Fruit fly (Drosophila melanogaster) whole organism, prepupa: ENCODE results near the gene CG11598.

ENCODE experiments used
- Blimp-1 ChIP-seq: fragments of 200-800 bp; sonication (Bioruptor generic); optimal IDR thresholded peaks from 3 replicates; lab custom pipeline; 2017; ENCODE audit warnings: missing biosample characterization, missing genetic modification characterization, mild to moderate bottlenecking, moderate library complexity, missing genetic modification reagents
- CG10631 ChIP-seq: fragments of 200-800 bp; sonication (Bioruptor generic); optimal IDR thresholded peaks from 2 replicates; lab custom pipeline; 2016; ENCODE audit warnings: missing biosample characterization, missing genetic modification characterization
- CG10669 ChIP-seq: fragments of 200-800 bp; sonication (Bioruptor generic); optimal IDR thresholded peaks from 3 replicates; lab custom pipeline; 2018; ENCODE audit warnings: missing biosample characterization, mild to moderate bottlenecking, missing genetic modification characterization, moderate library complexity
- CG15336 ChIP-seq: fragments of 200-800 bp; sonication (Bioruptor generic); IDR thresholded peaks from 2 replicates; pipeline ENCODE4 v1.3.6; 2022; ENCODE audit warnings: missing biosample characterization, missing genetic modification characterization
- CG1621 ChIP-seq: fragments of 200-800 bp; sonication (Bioruptor generic); optimal IDR thresholded peaks from 3 replicates; lab custom pipeline; 2018; ENCODE audit warnings: missing biosample characterization, mild to moderate bottlenecking, missing genetic modification characterization
- CG16779 ChIP-seq: fragments of 200-800 bp; sonication (Bioruptor generic); optimal IDR thresholded peaks from 3 replicates; lab custom pipeline; 2017; ENCODE audit warnings: missing biosample characterization, mild to moderate bottlenecking, missing genetic modification characterization
- CG31627 ChIP-seq: fragments of 200-800 bp; sonication (Bioruptor generic); optimal IDR thresholded peaks from 3 replicates; lab custom pipeline; 2016; ENCODE audit warnings: missing biosample characterization, missing genetic modification characterization
- CG4318 ChIP-seq: fragments of 200-800 bp; sonication (Bioruptor generic); optimal IDR thresholded peaks from 3 replicates; lab custom pipeline; 2017; ENCODE audit warnings: missing biosample characterization, mild to moderate bottlenecking, missing genetic modification characterization
- CG6276 ChIP-seq: fragments of 200-800 bp; sonication (Bioruptor generic); optimal IDR thresholded peaks from 2 replicates; lab custom pipeline; 2017; ENCODE audit warnings: missing biosample characterization, mild to moderate bottlenecking, missing genetic modification characterization
- CG6808 ChIP-seq: fragments of 200-800 bp; sonication (Bioruptor generic); optimal IDR thresholded peaks from 3 replicates; lab custom pipeline; 2017; ENCODE audit warnings: missing biosample characterization, missing genetic modification characterization, mild to moderate bottlenecking, moderate library complexity, missing genetic modification reagents
- CG6854 ChIP-seq: fragments of 200-800 bp; sonication (Bioruptor generic); optimal IDR thresholded peaks from 2 replicates; lab custom pipeline; 2017; ENCODE audit warnings: missing biosample characterization, mild to moderate bottlenecking, missing genetic modification characterization
- CG8119 ChIP-seq: fragments of 200-800 bp; sonication (Bioruptor generic); IDR thresholded peaks from 3 replicates; pipeline ENCODE4 v1.3.6; 2022; ENCODE audit warnings: missing biosample characterization, missing genetic modification characterization
- CG8319 ChIP-seq: fragments of 200-800 bp; sonication (Bioruptor generic); optimal IDR thresholded peaks from 3 replicates; lab custom pipeline; 2016; ENCODE audit warnings: missing biosample characterization, missing genetic modification characterization
- CG8632 ChIP-seq: fragments of 200-800 bp; sonication (Bioruptor generic); optimal IDR thresholded peaks from 3 replicates; lab custom pipeline; 2016; ENCODE audit warnings: missing biosample characterization, missing genetic modification characterization
- CG9139 ChIP-seq: fragments of 200-800 bp; sonication (Bioruptor generic); optimal IDR thresholded peaks from 3 replicates; lab custom pipeline; 2017; ENCODE audit warnings: missing biosample characterization, mild to moderate bottlenecking, missing genetic modification characterization
- Eip75B ChIP-seq: fragments of 200-800 bp; sonication (Bioruptor generic); optimal IDR thresholded peaks from 3 replicates; lab custom pipeline; 2016; ENCODE audit warnings: missing biosample characterization, missing genetic modification characterization
- Eip78C ChIP-seq: fragments of 200-800 bp; sonication (Bioruptor generic); peaks from one replicate; lab custom pipeline; 2016; ENCODE audit warnings: missing biosample characterization, missing genetic modification characterization
- Eip93F ChIP-seq: fragments of 200-800 bp; sonication (Bioruptor generic); optimal IDR thresholded peaks from 2 replicates; lab custom pipeline; 2016; ENCODE audit warnings: missing biosample characterization, mild to moderate bottlenecking, missing genetic modification characterization
- Ets96B ChIP-seq: fragments of 200-800 bp; optimal IDR thresholded peaks from 2 replicates; lab custom pipeline; 2019; ENCODE audit warnings: missing biosample characterization, mild to moderate bottlenecking, missing genetic modification characterization, moderate library complexity
- Gug ChIP-seq: fragments of 200-800 bp; sonication (Bioruptor generic); IDR thresholded peaks from 2 replicates; pipeline ENCODE4 v1.3.6; 2022; ENCODE audit warnings: missing biosample characterization, missing genetic modification characterization
- Hr39 ChIP-seq: fragments of 200-800 bp; sonication (Bioruptor generic); optimal IDR thresholded peaks from 2 replicates; lab custom pipeline; 2016; ENCODE audit warnings: missing biosample characterization, missing genetic modification characterization
- Met ChIP-seq: fragments of 200-800 bp; sonication (Bioruptor generic); optimal IDR thresholded peaks from 3 replicates; lab custom pipeline; 2016; ENCODE audit warnings: missing biosample characterization, missing genetic modification characterization
- OdsH ChIP-seq: fragments of 200-800 bp; sonication (Bioruptor generic); optimal IDR thresholded peaks from 3 replicates; lab custom pipeline; 2016; ENCODE audit warnings: missing biosample characterization, missing genetic modification characterization
- Sox102F ChIP-seq: fragments of 200-800 bp; sonication (Bioruptor generic); optimal IDR thresholded peaks from 2 replicates; lab custom pipeline; 2016; ENCODE audit warnings: missing biosample characterization, mild to moderate bottlenecking, missing genetic modification characterization
- Sox14 ChIP-seq: fragments of 200-800 bp; sonication (Bioruptor generic); optimal IDR thresholded peaks from 3 replicates; lab custom pipeline; 2016; ENCODE audit warnings: missing biosample characterization, missing genetic modification characterization
- Sox15 ChIP-seq: fragments of 200-800 bp; sonication (Bioruptor generic); optimal IDR thresholded peaks from 3 replicates; lab custom pipeline; 2016; ENCODE audit warnings: missing biosample characterization, missing genetic modification characterization
- achi ChIP-seq: fragments of 200-800 bp; sonication (Bioruptor generic); optimal IDR thresholded peaks from 3 replicates; lab custom pipeline; 2016; ENCODE audit warnings: missing biosample characterization, missing genetic modification characterization
- acj6 ChIP-seq: fragments of 200-800 bp; sonication (Bioruptor generic); optimal IDR thresholded peaks from 3 replicates; lab custom pipeline; 2016; ENCODE audit warnings: missing biosample characterization, missing genetic modification characterization
- cyc ChIP-seq: fragments of 200-800 bp; sonication (Bioruptor generic); optimal IDR thresholded peaks from 3 replicates; lab custom pipeline; 2016; ENCODE audit warnings: missing biosample characterization, missing genetic modification characterization
- dsx ChIP-seq: fragments of 200-800 bp; optimal IDR thresholded peaks from 3 replicates; lab custom pipeline; 2019; ENCODE audit warnings: missing biosample characterization, mild to moderate bottlenecking, missing genetic modification characterization, moderate library complexity; ENCODE audit not compliant: poor library complexity, severe bottlenecking
- eg ChIP-seq: fragments of 200-800 bp; sonication (Bioruptor generic); IDR thresholded peaks from 3 replicates; pipeline ENCODE4 v1.3.6; 2022; ENCODE audit warnings: missing biosample characterization, missing genetic modification characterization
- fd59A ChIP-seq: fragments of 200-800 bp; sonication (Bioruptor generic); optimal IDR thresholded peaks from 2 replicates; lab custom pipeline; 2017; ENCODE audit warnings: missing biosample characterization, mild to moderate bottlenecking, missing genetic modification characterization, missing genetic modification reagents
- fkh ChIP-seq: fragments of 200-800 bp; sonication (Bioruptor generic); optimal IDR thresholded peaks from 3 replicates; lab custom pipeline; 2017; ENCODE audit warnings: missing biosample characterization, mild to moderate bottlenecking, missing genetic modification characterization, moderate library complexity
- lz ChIP-seq: fragments of 200-800 bp; sonication (Bioruptor generic); optimal IDR thresholded peaks from 3 replicates; lab custom pipeline; 2016; ENCODE audit warnings: missing biosample characterization, missing genetic modification characterization
- pdm3 ChIP-seq: fragments of 200-800 bp; sonication (Bioruptor generic); optimal IDR thresholded peaks from 3 replicates; lab custom pipeline; 2016; ENCODE audit warnings: missing biosample characterization, missing genetic modification characterization
- salr ChIP-seq, 2 experiments: fragments of 200-800 bp; sonication (Bioruptor generic); optimal IDR thresholded peaks; 3 replicates each; lab custom pipeline; 2016 to 2018; ENCODE audit warnings: missing biosample characterization in 2 of 2, missing genetic modification characterization in 2 of 2, mild to moderate bottlenecking in 1 of 2
- spab ChIP-seq: fragments of 200-800 bp; sonication (Bioruptor generic); optimal IDR thresholded peaks from 2 replicates; lab custom pipeline; 2017; ENCODE audit warnings: missing biosample characterization, mild to moderate bottlenecking, missing genetic modification characterization, missing genetic modification reagents
- ss ChIP-seq, 2 experiments: fragments of 200-800 bp; sonication (Bioruptor generic); optimal IDR thresholded peaks; 2 replicates in 1 of 2; 3 replicates in 1 of 2; lab custom pipeline; 2017 to 2018; ENCODE audit warnings: mild to moderate bottlenecking in 2 of 2, missing biosample characterization in 2 of 2, missing genetic modification characterization in 2 of 2, moderate library complexity in 1 of 2
- svp ChIP-seq: fragments of 200-800 bp; sonication (Bioruptor generic); peaks from one replicate; lab custom pipeline; 2016; ENCODE audit warnings: missing biosample characterization, missing genetic modification characterization
- vri ChIP-seq: fragments of 200-800 bp; sonication (Bioruptor generic); optimal IDR thresholded peaks from 3 replicates; lab custom pipeline; 2016; ENCODE audit warnings: missing biosample characterization, mild to moderate bottlenecking, missing genetic modification characterization

The CG11598 gene

DNA sequence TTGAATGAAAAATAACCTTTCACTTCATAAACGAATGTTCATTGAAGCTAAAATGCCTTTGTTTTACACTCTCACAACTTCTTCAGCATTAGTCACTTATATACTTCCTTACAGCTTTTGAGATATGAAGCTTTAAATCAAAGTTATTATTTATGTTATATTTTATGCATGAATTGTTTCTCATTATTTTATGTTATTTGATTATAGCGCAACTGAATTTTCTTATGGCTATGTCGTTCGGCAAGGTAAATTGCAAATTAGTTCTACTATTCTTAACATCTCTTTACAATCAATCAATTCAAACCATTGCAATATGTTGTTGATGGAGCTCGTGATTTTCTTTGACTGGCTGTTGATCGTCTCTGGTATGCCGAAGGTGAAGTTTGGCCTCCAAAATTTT is 1.5 kb downstream of the CG11598 start, which contains the start of gene CG11600:
CG11600 (plus strand) TSS at position 301 of the 400 bp plus-strand sequence.
- TF ChIP-seq CG4318 (no peak), pdm3 (GFP tag; lab: Kevin White, UChicago) (no peak), fd59A (no peak), CG6808 (GFP tag; lab: Kevin White, UChicago) (no peak), ss (GFP tag; optimal IDR thresholded peaks at IDR 0.05; lab: Kevin White, UChicago) (no peak), CG6854 (GFP tag; lab: Kevin White, UChicago) (no peak), cyc (GFP tag; lab: Kevin White, UChicago) (no peak), CG9139 (no peak), Met (GFP tag; lab: Kevin White, UChicago) (no peak)
- TF ChIP-seq, all 60 proteins: peak for 0

DNA sequence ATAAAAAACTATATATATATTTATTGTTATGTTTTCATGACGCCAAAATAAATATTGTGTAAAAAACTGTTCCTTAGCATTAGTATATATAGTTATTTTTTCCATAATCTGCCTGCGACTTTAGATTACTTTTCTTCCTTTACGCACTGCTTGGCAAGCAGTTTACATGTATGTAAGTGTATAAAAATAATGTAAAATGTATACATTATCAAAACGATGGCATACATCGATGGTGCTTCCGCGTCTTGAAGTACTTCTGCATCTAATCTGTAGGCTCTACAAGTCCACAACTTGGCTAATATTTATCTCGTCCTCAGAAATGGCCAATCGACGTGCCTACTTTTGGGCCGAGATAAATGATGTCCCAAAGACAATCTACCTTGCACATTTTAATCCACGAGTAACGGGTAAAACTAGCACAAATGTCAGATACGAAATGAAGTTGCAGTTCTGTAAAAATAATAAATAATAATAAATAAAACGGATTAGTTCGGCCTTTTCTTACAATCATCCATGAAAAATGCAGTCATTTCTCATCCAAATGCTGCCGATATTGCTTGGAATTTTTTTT is 3.3 kb downstream of the CG11598 start, which contains the start of gene CG11608:
CG11608 (plus strand) TSS at position 521 of the 571 bp plus-strand sequence.
- TF ChIP-seq CG8319 (GFP tag; lab: Kevin White, UChicago) (peak; percentile 61), CG6808 (GFP tag; lab: Kevin White, UChicago) (no peak), spab (no peak), eg (no peak), OdsH (GFP tag; lab: Kevin White, UChicago) (no peak)

DNA sequence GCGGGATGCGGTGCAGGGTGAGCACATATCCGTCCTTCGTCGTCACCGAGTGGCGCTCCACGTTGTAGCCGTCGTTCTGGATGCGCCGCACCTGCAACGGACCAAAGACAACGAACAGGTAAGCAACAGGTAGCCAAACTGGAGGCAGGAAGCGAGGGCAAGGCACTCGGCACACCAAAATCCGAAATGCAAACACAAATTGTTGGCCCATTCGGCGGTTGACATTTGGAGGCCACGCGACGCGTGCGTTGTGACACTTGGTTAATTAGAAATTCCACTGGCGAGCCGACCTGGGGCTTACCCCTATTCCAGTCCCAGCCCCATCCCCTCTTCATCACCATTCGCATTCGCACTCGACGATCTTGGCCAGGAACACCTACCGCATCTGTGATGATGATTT is 6.9 kb downstream of the CG11598 start:
- TF ChIP-seq CG15336 (no peak), salr (GFP tag; optimal IDR thresholded peaks at IDR 0.05; lab: Kevin White, UChicago) (no peak), Sox15 (GFP tag; lab: Kevin White, UChicago) (no peak), CG10631 (GFP tag; lab: Kevin White, UChicago) (no peak), Sox14 (GFP tag; lab: Kevin White, UChicago) (no peak), pdm3 (GFP tag; lab: Kevin White, UChicago) (no peak), CG4318 (no peak), spab (no peak), Hr39 (GFP tag; lab: Kevin White, UChicago) (no peak), CG6808 (GFP tag; lab: Kevin White, UChicago) (no peak), fd59A (no peak), Ets96B (tag; lab: Kevin White, UChicago) (no peak), CG1621 (tag; lab: Kevin White, UChicago) (no peak), vri (GFP tag; lab: Kevin White, UChicago) (no peak), eg (no peak), dsx (GFP tag; lab: Kevin White, UChicago) (no peak), Sox102F (GFP tag; lab: Kevin White, UChicago) (no peak), acj6 (GFP tag; lab: Kevin White, UChicago) (no peak), CG6276 (GFP tag; lab: Kevin White, UChicago) (no peak), CG16779 (tag; lab: Kevin White, UChicago) (no peak)

DNA sequence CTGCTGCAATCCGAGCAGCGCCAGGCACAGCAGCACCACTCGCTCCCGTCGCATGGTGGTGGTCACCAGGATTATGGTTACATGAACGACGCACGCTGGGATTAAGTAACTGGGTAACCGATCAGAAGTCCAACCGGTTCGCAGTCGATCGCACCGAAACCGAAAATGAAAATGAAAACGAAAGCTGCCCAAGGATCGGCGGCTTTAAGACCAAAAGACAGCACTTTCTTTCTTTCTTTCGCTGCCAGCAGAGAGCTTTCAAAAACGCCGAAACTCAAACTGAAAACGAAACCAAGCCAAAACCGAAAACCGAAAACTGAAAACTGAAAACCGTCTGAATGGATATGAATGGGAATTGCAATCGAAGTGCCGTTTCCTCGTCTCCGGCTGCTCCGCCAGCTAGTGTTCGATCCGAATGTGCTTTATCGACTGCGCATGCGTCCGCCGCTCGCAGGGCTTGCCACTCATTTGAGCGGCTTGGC is 7.4 kb downstream of the CG11598 start, which contains the start of gene CG6753:
CG6753 (minus strand) TSS at position 432 of the 482 bp plus-strand sequence.
- TF ChIP-seq Blimp-1 (GFP tag; lab: Kevin White, UChicago), result peak; percentile 90
- no peak for TF ChIP-seq Eip75B (GFP tag; lab: Kevin White, UChicago)

DNA sequence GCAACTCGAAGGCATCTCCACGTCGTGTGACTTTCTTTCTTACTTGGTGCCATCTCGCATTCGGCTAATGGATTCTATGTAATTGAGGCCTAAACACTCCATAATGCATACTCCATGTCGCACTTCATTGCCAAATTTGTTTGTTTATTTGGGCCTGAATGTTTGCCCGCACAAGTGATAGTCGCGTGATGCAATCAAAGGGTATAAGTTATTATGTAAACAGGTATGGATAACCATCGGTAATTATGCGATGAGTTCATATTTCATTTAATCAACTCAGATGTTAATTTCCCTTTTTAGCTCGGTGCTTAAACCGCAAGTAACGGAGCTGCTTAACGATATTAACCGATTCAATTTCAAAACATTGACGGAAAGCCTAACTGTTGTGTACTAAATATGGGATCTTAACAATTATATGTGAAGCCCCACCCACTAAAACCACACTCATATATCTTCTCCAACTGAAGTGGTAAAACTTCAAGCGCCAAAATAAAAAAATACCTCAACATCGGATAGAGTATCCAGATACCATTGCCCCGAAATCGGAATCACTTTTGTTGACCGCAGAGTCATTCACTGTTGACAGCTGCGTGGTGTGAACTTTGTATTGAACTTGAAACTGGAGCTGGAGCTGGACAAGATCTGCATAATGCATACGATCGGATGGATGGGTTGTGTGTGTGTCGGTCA is 10.0 kb downstream of the CG11598 start:
- no peak for TF ChIP-seq Ets96B (tag; lab: Kevin White, UChicago)
- TF ChIP-seq CG31627 (GFP tag; lab: Kevin White, UChicago), result peak; percentile 15
- peak; percentile 9 for TF ChIP-seq Sox15 (GFP tag; lab: Kevin White, UChicago)
- peak; percentile 17 for TF ChIP-seq Hr39 (GFP tag; lab: Kevin White, UChicago)
- no peak for TF ChIP-seq CG8632
- TF ChIP-seq CG4318, result no peak
- TF ChIP-seq achi (GFP tag; lab: Kevin White, UChicago), result peak; percentile 11
- no peak for TF ChIP-seq Eip93F (GFP tag; lab: Kevin White, UChicago)
- peak; percentile 14 for TF ChIP-seq pdm3 (GFP tag; lab: Kevin White, UChicago)
- TF ChIP-seq svp, result peak; percentile 66
- TF ChIP-seq Gug (GFP tag; lab: Robert Waterston, UW), result no peak
- TF ChIP-seq CG10669 (GFP tag; lab: Kevin White, UChicago), result no peak
- TF ChIP-seq lz (GFP tag; lab: Kevin White, UChicago), result peak; percentile 22
- TF ChIP-seq Eip78C, result peak; percentile 66
- no peak for TF ChIP-seq CG8119 (GFP tag; lab: Robert Waterston, UW)
- no peak for TF ChIP-seq Sox102F (GFP tag; lab: Kevin White, UChicago)
- TF ChIP-seq fkh (GFP tag; lab: Kevin White, UChicago), result peak; percentile 46
- TF ChIP-seq Met (GFP tag; lab: Kevin White, UChicago), result peak; percentile 20
